Fruit fly (Drosophila melanogaster) Kc167 (cell line): ENCODE measurements around the gene ball.

Experiments
- Myc ChIP-seq: fragments of >200 bp; optimal IDR thresholded peaks from 2 replicates; lab custom pipeline; 2017; ENCODE audit warnings: missing external identifiers
- h ChIP-seq: fragments of >200 bp; optimal IDR thresholded peaks from 3 replicates; lab custom pipeline; 2018; ENCODE audit warnings: missing external identifiers
- insv ChIP-seq: fragments of >200 bp; optimal IDR thresholded peaks from 3 replicates; lab custom pipeline; 2018; ENCODE audit warnings: missing external identifiers
- psq ChIP-seq: fragments of >200 bp; optimal IDR thresholded peaks from 2 replicates; lab custom pipeline; 2017; ENCODE audit warnings: missing external identifiers
- ttk ChIP-seq: sonication (Bioruptor generic); optimal IDR thresholded peaks from 2 replicates; lab custom pipeline; 2017; ENCODE audit warnings: missing external identifiers

dm6 chr3R:26821117-26821516 is 45.5 kb downstream of the ball start:
- TF ChIP-seq insv (lab: Kevin White, UChicago) (no peak), h (lab: Kevin White, UChicago) (no peak), Myc (no peak), ttk (lab: Kevin White, UChicago) (no peak), psq (lab: Kevin White, UChicago) (no peak)
